Fruit fly (Drosophila melanogaster) whole organism, wandering third instar larva: ENCODE data around the gene CG4267.
A peak's percentile ranks its signal among the peaks of the same experiment; 100 is the strongest.

ENCODE experiments used
- Abd-B ChIP-seq: fragments of >200 bp; optimal IDR thresholded peaks from 2 replicates; lab custom pipeline; 2017; ENCODE audit warnings: missing biosample characterization, missing genetic modification characterization
- CG32264 ChIP-seq: fragments of 200-800 bp; sonication (Bioruptor generic); optimal IDR thresholded peaks from 2 replicates; lab custom pipeline; 2016; ENCODE audit warnings: missing biosample characterization, missing genetic modification characterization
- CG9705 ChIP-seq: fragments of 200-800 bp; sonication (Bioruptor generic); optimal IDR thresholded peaks from 2 replicates; lab custom pipeline; 2018; ENCODE audit warnings: missing biosample characterization, mild to moderate bottlenecking, missing genetic modification characterization
- CrebA ChIP-seq: fragments of 200-800 bp; sonication (Bioruptor generic); optimal IDR thresholded peaks from 2 replicates; lab custom pipeline; 2016; ENCODE audit warnings: missing biosample characterization, mild to moderate bottlenecking, missing genetic modification characterization, borderline replicate concordance
- Dfd ChIP-seq: fragments of >200 bp; optimal IDR thresholded peaks from 2 replicates; lab custom pipeline; 2017; ENCODE audit warnings: missing biosample characterization, missing genetic modification characterization
- Dif ChIP-seq: fragments of 200-275, 200-300 bp; sonication (Bioruptor generic); optimal IDR thresholded peaks from 2 replicates; lab custom pipeline; 2018; ENCODE audit warnings: missing biosample characterization, missing genetic modification characterization; ENCODE audit not compliant: partially characterized antibody
- GATAd ChIP-seq: sonication (Bioruptor generic); optimal IDR thresholded peaks from 2 replicates; lab custom pipeline; 2016; ENCODE audit warnings: missing biosample characterization, missing genetic modification characterization
- HLH106 ChIP-seq: fragments of 200-800 bp; optimal IDR thresholded peaks from 3 replicates; lab custom pipeline; 2019; ENCODE audit warnings: missing biosample characterization, mild to moderate bottlenecking, missing genetic modification characterization, moderate library complexity
- Hnf4 ChIP-seq: fragments of 200-800 bp; sonication (Bioruptor generic); optimal IDR thresholded peaks from 2 replicates; lab custom pipeline; 2016; ENCODE audit warnings: missing biosample characterization, mild to moderate bottlenecking, missing genetic modification characterization
- Hr78 ChIP-seq: fragments of >200 bp; optimal IDR thresholded peaks from 2 replicates; lab custom pipeline; 2017; ENCODE audit warnings: missing biosample characterization, missing genetic modification characterization
- Hr83 ChIP-seq: fragments of 200-300 bp; sonication (Bioruptor generic); optimal IDR thresholded peaks from 2 replicates; lab custom pipeline; 2016; ENCODE audit warnings: missing biosample characterization, mild to moderate bottlenecking, missing genetic modification characterization, moderate library complexity; ENCODE audit not compliant: poor library complexity, severe bottlenecking
- Mio ChIP-seq: sonication (Bioruptor generic); optimal IDR thresholded peaks from 2 replicates; lab custom pipeline; 2016; ENCODE audit warnings: missing biosample characterization, missing genetic modification characterization
- N ChIP-seq: fragments of >200 bp; optimal IDR thresholded peaks from 2 replicates; lab custom pipeline; 2018; ENCODE audit warnings: missing biosample characterization, missing external identifiers, missing genetic modification characterization
- Rel ChIP-seq, 2 experiments: fragments of 200-800 bp; sonication (Bioruptor generic) in 1 of 2; optimal IDR thresholded peaks; 2 replicates in 1 of 2; 3 replicates in 1 of 2; lab custom pipeline; 2016 to 2019; ENCODE audit warnings: mild to moderate bottlenecking in 2 of 2, missing biosample characterization in 2 of 2, missing genetic modification characterization in 2 of 2, moderate library complexity in 1 of 2
- Sp1 ChIP-seq: fragments of 200-800 bp; sonication (Bioruptor generic); optimal IDR thresholded peaks from 3 replicates; lab custom pipeline; 2019; ENCODE audit warnings: missing biosample characterization, mild to moderate bottlenecking, missing genetic modification characterization, moderate library complexity
- Vsx2 ChIP-seq: fragments of 200-300, 225-300 bp; sonication (Bioruptor generic); optimal IDR thresholded peaks from 2 replicates; lab custom pipeline; 2018; ENCODE audit warnings: missing biosample characterization, missing genetic modification characterization; ENCODE audit not compliant: partially characterized antibody
- br ChIP-seq: fragments of 200-800 bp; sonication (Bioruptor generic); optimal IDR thresholded peaks from 2 replicates; lab custom pipeline; 2016; ENCODE audit warnings: missing biosample characterization, missing genetic modification characterization
- dl ChIP-seq, 2 experiments: fragments of 175-275, 200-275 bp in 1 of 2; fragments of 200-275 bp in 1 of 2; sonication (Bioruptor generic); optimal IDR thresholded peaks; lab custom pipeline; 2018; ENCODE audit warnings: mild to moderate bottlenecking in 2 of 2, missing biosample characterization in 2 of 2, missing genetic modification characterization in 2 of 2, moderate library complexity in 2 of 2; ENCODE audit not compliant: partially characterized antibody in 2 of 2, insufficient read depth in 1 of 2
- dmrt93B ChIP-seq: fragments of 200-800 bp; sonication (Bioruptor generic); optimal IDR thresholded peaks from 2 replicates; lab custom pipeline; 2018; ENCODE audit warnings: missing biosample characterization, mild to moderate bottlenecking, missing genetic modification characterization
- foxo ChIP-seq, 2 experiments: fragments of 200-800 bp; sonication (Bioruptor generic); optimal IDR thresholded peaks; 2 replicates in 1 of 2; 3 replicates in 1 of 2; lab custom pipeline; 2016 to 2017; ENCODE audit warnings: missing biosample characterization in 2 of 2, missing genetic modification characterization in 2 of 2
- h ChIP-seq: fragments of 200-800 bp; sonication (Bioruptor generic); optimal IDR thresholded peaks from 3 replicates; lab custom pipeline; 2016; ENCODE audit warnings: missing biosample characterization, mild to moderate bottlenecking, missing genetic modification characterization
- jim ChIP-seq: fragments of 175-275, 200-325 bp; sonication (Bioruptor generic); optimal IDR thresholded peaks from 2 replicates; lab custom pipeline; 2016; ENCODE audit warnings: missing biosample characterization, mild to moderate bottlenecking, missing genetic modification characterization
- lola ChIP-seq: fragments of >200 bp; optimal IDR thresholded peaks from 2 replicates; lab custom pipeline; 2017; ENCODE audit warnings: missing biosample characterization, missing genetic modification characterization
- pan ChIP-seq: fragments of >200 bp; optimal IDR thresholded peaks from 2 replicates; lab custom pipeline; 2017
- psq ChIP-seq: fragments of 200-800 bp; sonication (Bioruptor generic); optimal IDR thresholded peaks from 3 replicates; lab custom pipeline; 2017; ENCODE audit warnings: missing biosample characterization, mild to moderate bottlenecking, missing genetic modification characterization, moderate library complexity
- sage ChIP-seq: fragments of 200-800 bp; sonication (Bioruptor generic); optimal IDR thresholded peaks from 2 replicates; lab custom pipeline; 2016; ENCODE audit warnings: missing biosample characterization, mild to moderate bottlenecking, missing genetic modification characterization
- sv ChIP-seq: fragments of 200-800 bp; sonication (Bioruptor generic); optimal IDR thresholded peaks from 3 replicates; lab custom pipeline; 2016; ENCODE audit warnings: missing biosample characterization, missing genetic modification characterization
- woc ChIP-seq: sonication (Bioruptor generic); optimal IDR thresholded peaks from 2 replicates; lab custom pipeline; 2016; ENCODE audit warnings: missing biosample characterization, mild to moderate bottlenecking, missing genetic modification characterization

The CG4267 gene

dm6 chr2L:2240493-2240892 lies 1.7 kb upstream of the CG4267 start, which contains the start of gene Tengl1:
Gene Tengl1, minus strand, starts transcription at chr2L:2240593.
- TF ChIP-seq Hnf4 (GFP tag; lab: Kevin White, UChicago) (no peak), woc (no peak), foxo (GFP tag; optimal IDR thresholded peaks at IDR 0.05; lab: Kevin White, UChicago) (no peak), GATAd (GFP tag; lab: Kevin White, UChicago) (no peak), CrebA (GFP tag; lab: Kevin White, UChicago) (no peak), CG32264 (GFP tag; lab: Kevin White, UChicago) (no peak), psq (GFP tag; lab: Kevin White, UChicago) (no peak), Abd-B (GFP tag; lab: Kevin White, UChicago) (no peak), CG9705 (GFP tag; lab: Kevin White, UChicago) (no peak), h (no peak), dmrt93B (GFP tag; lab: Kevin White, UChicago) (no peak), Sp1 (GFP tag; lab: Kevin White, UChicago) (no peak), sv (GFP tag; lab: Kevin White, UChicago) (no peak), Mio (GFP tag; lab: Kevin White, UChicago) (no peak), Dif (GFP tag; lab: Kevin White, UChicago) (no peak)

- TF ChIP-seq Rel (GFP tag; optimal IDR thresholded peaks at IDR 0.05; lab: Kevin White, UChicago) (no peak), Rel (tag; optimal IDR thresholded peaks at IDR 0.05; lab: Kevin White, UChicago) (peak; percentile 91), Mio (GFP tag; lab: Kevin White, UChicago) (no peak)
- TF ChIP-seq, all 38 proteins: peak for 1
These were observed 605 bp downstream of the CG4267 start for dm6 chr2L:2242783-2243182.

- TF ChIP-seq HLH106 (tag; lab: Kevin White, UChicago) = no peak
These were observed 7.4 kb downstream of the CG4267 start for dm6 chr2L:2249578-2249977.

- TF ChIP-seq N (GFP tag; lab: Kevin White, UChicago) (no peak), sv (GFP tag; lab: Kevin White, UChicago) (no peak), CG9705 (GFP tag; lab: Kevin White, UChicago) (no peak), Hr83 (GFP tag; lab: Kevin White, UChicago) (no peak), Hr78 (GFP tag; lab: Kevin White, UChicago) (no peak), HLH106 (tag; lab: Kevin White, UChicago) (no peak)
These were observed 9.0 kb downstream of the CG4267 start, which contains the start of gene Ser12 for dm6 chr2L:2251175-2251574. Gene Ser12, minus strand, starts transcription at chr2L:2251275.

dm6 chr2L:2252241-2252640 lies 10.1 kb downstream of the CG4267 start, which contains the start of gene CG17239:
Gene CG17239, minus strand, starts transcription at chr2L:2252341.
- no peak for TF ChIP-seq N (GFP tag; lab: Kevin White, UChicago)
- no peak for TF ChIP-seq sv (GFP tag; lab: Kevin White, UChicago)

DNA sequence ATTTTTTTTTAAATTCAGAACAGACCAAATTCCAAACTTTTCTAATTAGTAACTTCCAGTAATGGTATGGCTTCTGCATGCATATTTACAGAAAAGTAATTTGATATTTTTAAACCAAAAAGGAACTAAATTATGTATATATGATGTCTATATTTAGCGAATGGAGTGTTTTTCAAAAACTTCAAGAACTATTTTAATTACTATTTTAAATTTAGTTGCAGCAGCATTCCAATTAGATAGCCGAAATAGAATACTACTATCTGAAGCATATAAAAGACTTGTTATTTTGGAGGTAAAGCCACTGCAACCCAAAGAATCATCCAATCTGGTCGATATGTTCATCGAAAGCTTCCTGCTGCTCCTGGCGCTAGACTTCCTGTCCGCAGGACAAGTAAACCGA lies 10.6 kb downstream of the CG4267 start, which contains the start of gene CG17234:
CG17234 (plus strand) TSS at position 301 of the 400 bp plus-strand sequence.
- no peak for TF ChIP-seq Hr83 (GFP tag; lab: Kevin White, UChicago)
- no peak for TF ChIP-seq Rel (GFP tag; optimal IDR thresholded peaks at IDR 0.05; lab: Kevin White, UChicago)
- TF ChIP-seq Rel (tag; optimal IDR thresholded peaks at IDR 0.05; lab: Kevin White, UChicago) = no peak
- no peak for TF ChIP-seq Hnf4 (GFP tag; lab: Kevin White, UChicago)
- no peak for TF ChIP-seq Dfd
- no peak for TF ChIP-seq Hr78 (GFP tag; lab: Kevin White, UChicago)
- TF ChIP-seq sage = no peak
- TF ChIP-seq br (GFP tag; lab: Kevin White, UChicago) = no peak
- no peak for TF ChIP-seq HLH106 (tag; lab: Kevin White, UChicago)
- no peak for TF ChIP-seq CG9705 (GFP tag; lab: Kevin White, UChicago)
- no peak for TF ChIP-seq Mio (GFP tag; lab: Kevin White, UChicago)
- TF ChIP-seq jim (GFP tag; lab: Kevin White, UChicago) = no peak
- no peak for TF ChIP-seq CrebA (GFP tag; lab: Kevin White, UChicago)
- no peak for TF ChIP-seq dl (GFP tag; optimal IDR thresholded peaks at IDR 0.05; lab: Kevin White, UChicago; ENCODE audit: insufficient read depth in 1 of 2, partially characterized antibody in 2 of 2)
- no peak for TF ChIP-seq pan (lab: Kevin White, UChicago)
- no peak for TF ChIP-seq lola (GFP tag; lab: Kevin White, UChicago)
- no peak for TF ChIP-seq Vsx2 (GFP tag; lab: Kevin White, UChicago)
- TF ChIP-seq foxo (GFP tag; optimal IDR thresholded peaks at IDR 0.05; lab: Kevin White, UChicago) = no peak
